Fruit fly (Drosophila melanogaster) whole organism, embryonic: ENCODE measurements around the gene CG7512.

Source experiments
- CG10431 ChIP-seq: fragments of 200-800 bp; sonication (Bioruptor generic); optimal IDR thresholded peaks from 3 replicates; lab custom pipeline; 2018; ENCODE audit warnings: missing biosample characterization, mild to moderate bottlenecking, missing genetic modification characterization
- CG10959 ChIP-seq: fragments of 200-800 bp; sonication (Bioruptor generic); IDR thresholded peaks from 2 replicates; pipeline ENCODE4 v1.3.6; 2022; ENCODE audit warnings: missing biosample characterization, missing genetic modification characterization
- CG15011 ChIP-seq: fragments of 200-800 bp; sonication (Bioruptor generic); optimal IDR thresholded peaks from 3 replicates; lab custom pipeline; 2018; ENCODE audit warnings: missing biosample characterization, mild to moderate bottlenecking, missing genetic modification characterization
- CG1603 ChIP-seq: fragments of 200-800 bp; sonication (Bioruptor generic); optimal IDR thresholded peaks from 2 replicates; lab custom pipeline; 2019; ENCODE audit warnings: missing biosample characterization, mild to moderate bottlenecking, missing genetic modification characterization, moderate library complexity
- CG17328 ChIP-seq: fragments of 200-800 bp; sonication (Bioruptor generic); IDR thresholded peaks from 2 replicates; pipeline ENCODE4 v1.3.6; 2022; ENCODE audit warnings: missing biosample characterization, missing genetic modification characterization
- CG17568 ChIP-seq: fragments of 200-800 bp; sonication (Bioruptor generic); optimal IDR thresholded peaks from 2 replicates; lab custom pipeline; 2018; ENCODE audit warnings: missing biosample characterization, mild to moderate bottlenecking, missing genetic modification characterization, moderate library complexity
- CG17612 ChIP-seq: fragments of 200-800 bp; sonication (Bioruptor generic); IDR thresholded peaks from 2 replicates; pipeline ENCODE4 v1.3.6; 2022; ENCODE audit warnings: missing biosample characterization, missing genetic modification characterization
- CG18262 ChIP-seq: fragments of 200-800 bp; optimal IDR thresholded peaks from 3 replicates; lab custom pipeline; 2019; ENCODE audit warnings: missing biosample characterization, mild to moderate bottlenecking, missing genetic modification characterization, moderate library complexity
- CG3281 ChIP-seq: fragments of 200-800 bp; sonication (Bioruptor generic); optimal IDR thresholded peaks from 3 replicates; lab custom pipeline; 2017; ENCODE audit warnings: missing biosample characterization, mild to moderate bottlenecking, missing genetic modification characterization
- CG33213 ChIP-seq: fragments of 200-800 bp; sonication (Bioruptor generic); optimal IDR thresholded peaks from 3 replicates; lab custom pipeline; 2016; ENCODE audit warnings: missing biosample characterization, missing genetic modification characterization
- CG34376 ChIP-seq: fragments of 200-800 bp; sonication (Bioruptor generic); optimal IDR thresholded peaks from 2 replicates; lab custom pipeline; 2018; ENCODE audit warnings: missing biosample characterization, mild to moderate bottlenecking, missing genetic modification characterization
- CG4424 ChIP-seq: fragments of 200-800 bp; sonication (Bioruptor generic); optimal IDR thresholded peaks from 3 replicates; lab custom pipeline; 2016; ENCODE audit warnings: missing biosample characterization, missing genetic modification characterization
- CG4707 ChIP-seq: fragments of 200-800 bp; sonication (Bioruptor generic); optimal IDR thresholded peaks from 2 replicates; lab custom pipeline; 2018; ENCODE audit warnings: missing biosample characterization, mild to moderate bottlenecking, missing genetic modification characterization, moderate library complexity
- CG5245 ChIP-seq: fragments of 200-800 bp; sonication (Bioruptor generic); optimal IDR thresholded peaks from 3 replicates; lab custom pipeline; 2016; ENCODE audit warnings: missing biosample characterization, missing genetic modification characterization
- CG6683 ChIP-seq: fragments of 200-800 bp; sonication (Bioruptor generic); optimal IDR thresholded peaks from 2 replicates; lab custom pipeline; 2017; ENCODE audit warnings: missing biosample characterization, mild to moderate bottlenecking, missing genetic modification characterization, missing genetic modification reagents
- CG6689 ChIP-seq: fragments of 200-800 bp; sonication (Bioruptor generic); IDR thresholded peaks from 2 replicates; pipeline ENCODE4 v1.3.6; 2022; ENCODE audit warnings: missing biosample characterization, missing genetic modification characterization
- CHES-1-like ChIP-seq: fragments of 200-800 bp; sonication (Bioruptor generic); optimal IDR thresholded peaks from 2 replicates; lab custom pipeline; 2016; ENCODE audit warnings: missing biosample characterization, missing genetic modification characterization
- CTCF ChIP-seq: fragments of 200-800 bp; sonication (Bioruptor generic); optimal IDR thresholded peaks from 2 replicates; lab custom pipeline; 2017; ENCODE audit warnings: missing biosample characterization, mild to moderate bottlenecking, missing genetic modification characterization, moderate library complexity
- Chrac-16 ChIP-seq: fragments of 200-800 bp; sonication (Bioruptor generic); optimal IDR thresholded peaks from 3 replicates; lab custom pipeline; 2016; ENCODE audit warnings: missing biosample characterization, missing genetic modification characterization
- D ChIP-seq, 2 experiments: fragments of 200-800 bp in 1 of 2; fragments of >200 bp in 1 of 2; sonication (Bioruptor generic) in 1 of 2; optimal IDR thresholded peaks; 2 replicates in 1 of 2; 3 replicates in 1 of 2; lab custom pipeline; 2017; ENCODE audit warnings: mild to moderate bottlenecking in 1 of 2, missing biosample characterization in 1 of 2, missing genetic modification characterization in 1 of 2, missing genetic modification reagents in 1 of 2
- Elba2 ChIP-seq: fragments of 200-800 bp; sonication (Bioruptor generic); optimal IDR thresholded peaks from 3 replicates; lab custom pipeline; 2016; ENCODE audit warnings: missing biosample characterization, missing genetic modification characterization
- Hr51 ChIP-seq, 2 experiments: fragments of 200-800 bp; sonication (Bioruptor generic); optimal IDR thresholded peaks; 2 replicates in 1 of 2; 3 replicates in 1 of 2; lab custom pipeline; 2016 to 2018; ENCODE audit warnings: missing biosample characterization in 2 of 2, missing genetic modification characterization in 2 of 2, mild to moderate bottlenecking in 1 of 2, moderate library complexity in 1 of 2
- Oaz ChIP-seq: fragments of 200-800 bp; sonication (Bioruptor generic); IDR thresholded peaks from 2 replicates; pipeline ENCODE4 v1.3.6; 2022; ENCODE audit warnings: missing biosample characterization, missing genetic modification characterization
- Optix ChIP-seq: fragments of 200-800 bp; sonication (Bioruptor generic); IDR thresholded peaks from 3 replicates; pipeline ENCODE4 v1.3.6; 2022; ENCODE audit warnings: missing biosample characterization, missing genetic modification characterization
- Ravus ChIP-seq: fragments of 200-800 bp; sonication (Bioruptor generic); IDR thresholded peaks from 2 replicates; pipeline ENCODE4 v1.3.6; 2022; ENCODE audit warnings: missing biosample characterization, missing genetic modification characterization
- Rx ChIP-seq: fragments of 200-800 bp; sonication (Bioruptor generic); IDR thresholded peaks from 2 replicates; pipeline ENCODE4 v1.3.6; 2022; ENCODE audit warnings: missing biosample characterization, missing genetic modification characterization
- Sox102F ChIP-seq: fragments of 200-800 bp; sonication (Bioruptor generic); optimal IDR thresholded peaks from 2 replicates; lab custom pipeline; 2018; ENCODE audit warnings: missing biosample characterization, mild to moderate bottlenecking, missing genetic modification characterization, moderate library complexity
- Sry-δ ChIP-seq: fragments of 200-800 bp; sonication (Bioruptor generic); optimal IDR thresholded peaks from 2 replicates; lab custom pipeline; 2016; ENCODE audit warnings: missing biosample characterization, missing genetic modification characterization
- Xbp1 ChIP-seq: fragments of 200-800 bp; sonication (Bioruptor generic); optimal IDR thresholded peaks from 3 replicates; lab custom pipeline; 2016; ENCODE audit warnings: missing biosample characterization, mild to moderate bottlenecking, missing genetic modification characterization
- abd-A ChIP-seq: fragments of 200-800 bp; sonication (Bioruptor generic); optimal IDR thresholded peaks from 3 replicates; lab custom pipeline; 2019; ENCODE audit warnings: missing biosample characterization, mild to moderate bottlenecking, missing genetic modification characterization, moderate library complexity
- amos ChIP-seq: fragments of 200-800 bp; sonication (Bioruptor generic); IDR thresholded peaks from 2 replicates; pipeline ENCODE4 v1.3.6; 2022; ENCODE audit warnings: missing biosample characterization, missing genetic modification characterization; ENCODE audit not compliant: partially characterized antibody
- ara ChIP-seq: fragments of 200-800 bp; sonication (Bioruptor generic); IDR thresholded peaks from 2 replicates; pipeline ENCODE4 v1.3.6; 2022; ENCODE audit warnings: missing biosample characterization, missing genetic modification characterization
- ase ChIP-seq: fragments of 200-800 bp; sonication (Bioruptor generic); IDR thresholded peaks from 3 replicates; pipeline ENCODE4 v1.3.6; 2022; ENCODE audit warnings: missing biosample characterization, missing genetic modification characterization
- br ChIP-seq: fragments of >200 bp; optimal IDR thresholded peaks from 2 replicates; lab custom pipeline; 2017
- cg ChIP-seq: fragments of 200-800 bp; sonication (Bioruptor generic); optimal IDR thresholded peaks from 3 replicates; lab custom pipeline; 2019; ENCODE audit warnings: missing biosample characterization, mild to moderate bottlenecking, missing genetic modification characterization, moderate library complexity
- chn ChIP-seq: fragments of 200-800 bp; sonication (Bioruptor generic); optimal IDR thresholded peaks from 2 replicates; lab custom pipeline; 2016; ENCODE audit warnings: missing biosample characterization, missing genetic modification characterization
- corto ChIP-seq: fragments of 200-800 bp; sonication (Bioruptor generic); optimal IDR thresholded peaks from 2 replicates; lab custom pipeline; 2016; ENCODE audit warnings: missing biosample characterization, mild to moderate bottlenecking, missing genetic modification characterization, moderate library complexity
- fd102C ChIP-seq: fragments of 200-800 bp; sonication (Bioruptor generic); optimal IDR thresholded peaks from 2 replicates; lab custom pipeline; 2018; ENCODE audit warnings: missing biosample characterization, mild to moderate bottlenecking, missing genetic modification characterization, moderate library complexity
- gem ChIP-seq: fragments of 200-800 bp; sonication (Bioruptor generic); optimal IDR thresholded peaks from 2 replicates; lab custom pipeline; 2019; ENCODE audit warnings: missing biosample characterization, mild to moderate bottlenecking, missing genetic modification characterization, moderate library complexity
- ham ChIP-seq: fragments of 200-800 bp; sonication (Bioruptor generic); IDR thresholded peaks from 2 replicates; pipeline ENCODE4 v1.3.6; 2022; ENCODE audit warnings: missing biosample characterization, missing genetic modification characterization
- lab ChIP-seq: fragments of 200-800 bp; sonication (Bioruptor generic); optimal IDR thresholded peaks from 3 replicates; lab custom pipeline; 2017; ENCODE audit warnings: missing biosample characterization, missing genetic modification characterization, mild to moderate bottlenecking, moderate library complexity, missing genetic modification reagents
- lov ChIP-seq, 2 experiments: fragments of 200-800 bp in 1 of 2; fragments of >200 bp in 1 of 2; sonication (Bioruptor generic) in 1 of 2; IDR thresholded peaks in 1 of 2; optimal IDR thresholded peaks in 1 of 2; 2 replicates in 1 of 2; 3 replicates in 1 of 2; pipeline versions ENCODE4 v1.3.6 to Lab custom; 2017 to 2022; ENCODE audit warnings: missing biosample characterization in 1 of 2, missing genetic modification characterization in 1 of 2
- nerfin-2 ChIP-seq: fragments of 200-800 bp; sonication (Bioruptor generic); IDR thresholded peaks from 2 replicates; pipeline ENCODE4 v1.3.6; 2022; ENCODE audit warnings: missing biosample characterization, missing genetic modification characterization; ENCODE audit not compliant: partially characterized antibody
- p53 ChIP-seq: fragments of 200-800 bp; sonication (Bioruptor generic); optimal IDR thresholded peaks from 2 replicates; lab custom pipeline; 2016; ENCODE audit warnings: missing biosample characterization, missing genetic modification characterization
- pb ChIP-seq: fragments of 200-800 bp; sonication (Bioruptor generic); optimal IDR thresholded peaks from 3 replicates; lab custom pipeline; 2016; ENCODE audit warnings: missing biosample characterization, missing genetic modification characterization
- peb ChIP-seq: fragments of 200-800 bp; sonication (Bioruptor generic); IDR thresholded peaks from 2 replicates; pipeline ENCODE4 v1.3.6; 2022; ENCODE audit warnings: missing biosample characterization, missing genetic modification characterization
- prd ChIP-seq, 3 experiments: fragments of >200 bp in 2 of 3; fragments of 200-800 bp in 1 of 3; sonication (Bioruptor generic) in 1 of 3; optimal IDR thresholded peaks in 2 of 3; IDR thresholded peaks in 1 of 3; 2 replicates in 2 of 3; 3 replicates in 1 of 3; pipeline versions ENCODE4 v1.3.6 to Lab custom; 2017 to 2022; ENCODE audit warnings: missing biosample characterization in 1 of 3, missing genetic modification characterization in 1 of 3
- ranshi ChIP-seq: fragments of 200-800 bp; sonication (Bioruptor generic); IDR thresholded peaks from 2 replicates; pipeline ENCODE4 v1.3.6; 2022; ENCODE audit warnings: missing biosample characterization, missing genetic modification characterization
- repo ChIP-seq: fragments of 200-800 bp; sonication (Bioruptor generic); optimal IDR thresholded peaks from 2 replicates; lab custom pipeline; 2016; ENCODE audit warnings: missing biosample characterization, missing genetic modification characterization
- tna ChIP-seq: fragments of 200-800 bp; sonication (Bioruptor generic); IDR thresholded peaks from 2 replicates; pipeline ENCODE4 v1.3.6; 2022; ENCODE audit warnings: missing biosample characterization, missing genetic modification characterization; ENCODE audit not compliant: partially characterized antibody

The CG7512 gene

dm6 chr3L:11554338-11554737 lies 40.8 kb downstream of the CG7512 start (continued):
- TF ChIP-seq Sox102F (peak; percentile 80), amos (no peak), Ravus (no peak; the same call in 1 of the 2 replicates), tna (no peak), CG17328 (GFP tag; lab: Robert Waterston, UW) (peak; percentile 83), Chrac-16 (GFP tag; lab: Kevin White, UChicago) (peak; percentile 87), ranshi (GFP tag; lab: Robert Waterston, UW) (peak; percentile 79), corto (GFP tag; lab: Kevin White, UChicago) (no peak), CG6689 (GFP tag; lab: Robert Waterston, UW) (peak; percentile 81), cg (GFP tag; lab: Kevin White, UChicago) (no peak), CG34376 (no peak), D (optimal IDR thresholded peaks at IDR 0.05; lab: Kevin White, UChicago) (no peak), D (GFP tag; optimal IDR thresholded peaks at IDR 0.05; lab: Kevin White, UChicago) (peak; percentile 89), br (lab: Kevin White, UChicago) (no peak), CG5245 (GFP tag; lab: Kevin White, UChicago) (peak; percentile 85), CG1603 (tag; lab: Kevin White, UChicago) (peak; percentile 92), Rx (GFP tag; lab: Robert Waterston, UW) (peak; percentile 56; the same call in 1 of the 2 replicates), CG6683 (GFP tag; lab: Kevin White, UChicago) (peak; percentile 32), gem (tag; lab: Kevin White, UChicago) (peak; percentile 93), CG15011 (GFP tag; lab: Kevin White, UChicago) (peak; percentile 9), repo (GFP tag; lab: Kevin White, UChicago) (peak; percentile 65), nerfin-2 (no peak), Optix (GFP tag; lab: Robert Waterston, UW) (peak; percentile 53; the same call in 2 of the 3 replicates), ase (GFP tag; lab: Robert Waterston, UW) (peak; percentile 68; the same call in 1 of the 3 replicates), CG18262 (tag; lab: Kevin White, UChicago) (peak; percentile 96), peb (GFP tag; lab: Robert Waterston, UW) (peak; percentile 66), CTCF (GFP tag; lab: Kevin White, UChicago) (no peak), CG17568 (peak; percentile 81), fd102C (GFP tag; lab: Kevin White, UChicago) (peak; percentile 76), Xbp1 (GFP tag; lab: Kevin White, UChicago) (peak; percentile 85), Sry-δ (GFP tag; lab: Kevin White, UChicago) (peak; percentile 13), abd-A (tag; lab: Kevin White, UChicago) (no peak), Elba2 (GFP tag; lab: Kevin White, UChicago) (peak; percentile 59), CG4424 (GFP tag; lab: Kevin White, UChicago) (peak; percentile 80), ara (peak; percentile 96), CG3281 (GFP tag; lab: Kevin White, UChicago) (peak; percentile 50), ham (GFP tag; lab: Robert Waterston, UW) (no peak), lov (optimal IDR thresholded peaks at IDR 0.05; lab: Kevin White, UChicago) (no peak), lov (GFP tag; IDR thresholded peaks at IDR 0.05; lab: Robert Waterston, UW) (peak; percentile 92), p53 (GFP tag; lab: Kevin White, UChicago) (peak; percentile 9), Oaz (no peak), Hr51 (GFP tag; optimal IDR thresholded peaks at IDR 0.05; lab: Kevin White, UChicago) (peak; percentile 62 to 67), chn (GFP tag; lab: Kevin White, UChicago) (peak; percentile 88), pb (GFP tag; lab: Kevin White, UChicago) (no peak), CHES-1-like (GFP tag; lab: Kevin White, UChicago) (peak; percentile 59), prd (optimal IDR thresholded peaks at IDR 0.05; lab: Kevin White, UChicago) (no peak), prd (GFP tag; IDR thresholded peaks at IDR 0.05; lab: Robert Waterston, UW) (peak; percentile 92), CG10431 (GFP tag; lab: Kevin White, UChicago) (peak; percentile 41), CG4707 (GFP tag; lab: Kevin White, UChicago) (peak; percentile 67), lab (GFP tag; lab: Kevin White, UChicago) (peak; percentile 71), CG33213 (peak; percentile 64), CG17612 (0 out of 2 replicates have a peak, but pooled peaks have one; percentile 7), CG10959 (GFP tag; lab: Robert Waterston, UW) (peak; percentile 95)
